Fruit fly (Drosophila melanogaster) whole organism, prepupa: ENCODE measurements around the gene eIF3g1.

Source experiments
- CG10631 ChIP-seq: fragments of 200-800 bp; sonication (Bioruptor generic); optimal IDR thresholded peaks from 2 replicates; lab custom pipeline; 2016; ENCODE audit warnings: missing biosample characterization, missing genetic modification characterization
- CG11294 ChIP-seq: fragments of 200-800 bp; sonication (Bioruptor generic); IDR thresholded peaks from 2 replicates; pipeline ENCODE4 v1.3.6; 2022; ENCODE audit warnings: missing biosample characterization, missing genetic modification characterization
- CG15336 ChIP-seq: fragments of 200-800 bp; sonication (Bioruptor generic); IDR thresholded peaks from 2 replicates; pipeline ENCODE4 v1.3.6; 2022; ENCODE audit warnings: missing biosample characterization, missing genetic modification characterization
- CG16779 ChIP-seq: fragments of 200-800 bp; sonication (Bioruptor generic); optimal IDR thresholded peaks from 3 replicates; lab custom pipeline; 2017; ENCODE audit warnings: missing biosample characterization, mild to moderate bottlenecking, missing genetic modification characterization
- CG3032 ChIP-seq: fragments of 200-800 bp; optimal IDR thresholded peaks from 2 replicates; lab custom pipeline; 2019; ENCODE audit warnings: missing biosample characterization, mild to moderate bottlenecking, missing genetic modification characterization, moderate library complexity
- CG32006 ChIP-seq: fragments of 200-800 bp; sonication (Bioruptor generic); optimal IDR thresholded peaks from 3 replicates; lab custom pipeline; 2017; ENCODE audit warnings: missing biosample characterization, mild to moderate bottlenecking, missing genetic modification characterization
- CG3919 ChIP-seq: fragments of 200-800 bp; sonication (Bioruptor generic); optimal IDR thresholded peaks from 3 replicates; lab custom pipeline; 2016; ENCODE audit warnings: missing biosample characterization, missing genetic modification characterization
- CG4318 ChIP-seq: fragments of 200-800 bp; sonication (Bioruptor generic); optimal IDR thresholded peaks from 3 replicates; lab custom pipeline; 2017; ENCODE audit warnings: missing biosample characterization, mild to moderate bottlenecking, missing genetic modification characterization
- CG6276 ChIP-seq: fragments of 200-800 bp; sonication (Bioruptor generic); optimal IDR thresholded peaks from 2 replicates; lab custom pipeline; 2017; ENCODE audit warnings: missing biosample characterization, mild to moderate bottlenecking, missing genetic modification characterization
- CG6792 ChIP-seq: fragments of 200-800 bp; sonication (Bioruptor generic); optimal IDR thresholded peaks from 3 replicates; lab custom pipeline; 2016; ENCODE audit warnings: missing biosample characterization, missing genetic modification characterization
- CG6808 ChIP-seq: fragments of 200-800 bp; sonication (Bioruptor generic); optimal IDR thresholded peaks from 3 replicates; lab custom pipeline; 2017; ENCODE audit warnings: missing biosample characterization, missing genetic modification characterization, mild to moderate bottlenecking, moderate library complexity, missing genetic modification reagents
- CG6854 ChIP-seq: fragments of 200-800 bp; sonication (Bioruptor generic); optimal IDR thresholded peaks from 2 replicates; lab custom pipeline; 2017; ENCODE audit warnings: missing biosample characterization, mild to moderate bottlenecking, missing genetic modification characterization
- CG7368 ChIP-seq: fragments of 200-800 bp; sonication (Bioruptor generic); optimal IDR thresholded peaks from 3 replicates; lab custom pipeline; 2016; ENCODE audit warnings: missing biosample characterization, missing genetic modification characterization
- CG8119 ChIP-seq: fragments of 200-800 bp; sonication (Bioruptor generic); IDR thresholded peaks from 3 replicates; pipeline ENCODE4 v1.3.6; 2022; ENCODE audit warnings: missing biosample characterization, missing genetic modification characterization
- CG8319 ChIP-seq: fragments of 200-800 bp; sonication (Bioruptor generic); optimal IDR thresholded peaks from 3 replicates; lab custom pipeline; 2016; ENCODE audit warnings: missing biosample characterization, missing genetic modification characterization
- CG8632 ChIP-seq: fragments of 200-800 bp; sonication (Bioruptor generic); optimal IDR thresholded peaks from 3 replicates; lab custom pipeline; 2016; ENCODE audit warnings: missing biosample characterization, missing genetic modification characterization
- Eip78C ChIP-seq: fragments of 200-800 bp; sonication (Bioruptor generic); peaks from one replicate; lab custom pipeline; 2016; ENCODE audit warnings: missing biosample characterization, missing genetic modification characterization
- Eip93F ChIP-seq: fragments of 200-800 bp; sonication (Bioruptor generic); optimal IDR thresholded peaks from 2 replicates; lab custom pipeline; 2016; ENCODE audit warnings: missing biosample characterization, mild to moderate bottlenecking, missing genetic modification characterization
- Ets21C ChIP-seq: fragments of 200-800 bp; sonication (Bioruptor generic); optimal IDR thresholded peaks from 3 replicates; lab custom pipeline; 2016; ENCODE audit warnings: missing biosample characterization, missing genetic modification characterization
- Ets96B ChIP-seq: fragments of 200-800 bp; optimal IDR thresholded peaks from 2 replicates; lab custom pipeline; 2019; ENCODE audit warnings: missing biosample characterization, mild to moderate bottlenecking, missing genetic modification characterization, moderate library complexity
- Gug ChIP-seq: fragments of 200-800 bp; sonication (Bioruptor generic); IDR thresholded peaks from 2 replicates; pipeline ENCODE4 v1.3.6; 2022; ENCODE audit warnings: missing biosample characterization, missing genetic modification characterization
- Hr38 ChIP-seq: sonication (Bioruptor generic); optimal IDR thresholded peaks from 2 replicates; lab custom pipeline; 2016; ENCODE audit warnings: missing biosample characterization, missing genetic modification characterization
- Hr39 ChIP-seq: fragments of 200-800 bp; sonication (Bioruptor generic); optimal IDR thresholded peaks from 2 replicates; lab custom pipeline; 2016; ENCODE audit warnings: missing biosample characterization, missing genetic modification characterization
- Lpt ChIP-seq: fragments of 200-800 bp; sonication (Bioruptor generic); optimal IDR thresholded peaks from 3 replicates; lab custom pipeline; 2016; ENCODE audit warnings: missing biosample characterization, missing genetic modification characterization
- Met ChIP-seq: fragments of 200-800 bp; sonication (Bioruptor generic); optimal IDR thresholded peaks from 3 replicates; lab custom pipeline; 2016; ENCODE audit warnings: missing biosample characterization, missing genetic modification characterization
- OdsH ChIP-seq: fragments of 200-800 bp; sonication (Bioruptor generic); optimal IDR thresholded peaks from 3 replicates; lab custom pipeline; 2016; ENCODE audit warnings: missing biosample characterization, missing genetic modification characterization
- Smox ChIP-seq: fragments of 200-800 bp; sonication (Bioruptor generic); optimal IDR thresholded peaks from 3 replicates; lab custom pipeline; 2016; ENCODE audit warnings: missing biosample characterization, missing genetic modification characterization
- Sox14 ChIP-seq: fragments of 200-800 bp; sonication (Bioruptor generic); optimal IDR thresholded peaks from 3 replicates; lab custom pipeline; 2016; ENCODE audit warnings: missing biosample characterization, missing genetic modification characterization
- Sox15 ChIP-seq: fragments of 200-800 bp; sonication (Bioruptor generic); optimal IDR thresholded peaks from 3 replicates; lab custom pipeline; 2016; ENCODE audit warnings: missing biosample characterization, missing genetic modification characterization
- acj6 ChIP-seq: fragments of 200-800 bp; sonication (Bioruptor generic); optimal IDR thresholded peaks from 3 replicates; lab custom pipeline; 2016; ENCODE audit warnings: missing biosample characterization, missing genetic modification characterization
- cyc ChIP-seq: fragments of 200-800 bp; sonication (Bioruptor generic); optimal IDR thresholded peaks from 3 replicates; lab custom pipeline; 2016; ENCODE audit warnings: missing biosample characterization, missing genetic modification characterization
- fd59A ChIP-seq: fragments of 200-800 bp; sonication (Bioruptor generic); optimal IDR thresholded peaks from 2 replicates; lab custom pipeline; 2017; ENCODE audit warnings: missing biosample characterization, mild to moderate bottlenecking, missing genetic modification characterization, missing genetic modification reagents
- fd85E ChIP-seq: fragments of 200-800 bp; sonication (Bioruptor generic); optimal IDR thresholded peaks from 3 replicates; lab custom pipeline; 2016; ENCODE audit warnings: missing biosample characterization, missing genetic modification characterization
- fkh ChIP-seq: fragments of 200-800 bp; sonication (Bioruptor generic); optimal IDR thresholded peaks from 3 replicates; lab custom pipeline; 2017; ENCODE audit warnings: missing biosample characterization, mild to moderate bottlenecking, missing genetic modification characterization, moderate library complexity
- lz ChIP-seq: fragments of 200-800 bp; sonication (Bioruptor generic); optimal IDR thresholded peaks from 3 replicates; lab custom pipeline; 2016; ENCODE audit warnings: missing biosample characterization, missing genetic modification characterization
- pdm3 ChIP-seq: fragments of 200-800 bp; sonication (Bioruptor generic); optimal IDR thresholded peaks from 3 replicates; lab custom pipeline; 2016; ENCODE audit warnings: missing biosample characterization, missing genetic modification characterization
- salr ChIP-seq, 2 experiments: fragments of 200-800 bp; sonication (Bioruptor generic); optimal IDR thresholded peaks; 3 replicates each; lab custom pipeline; 2016 to 2018; ENCODE audit warnings: missing biosample characterization in 2 of 2, missing genetic modification characterization in 2 of 2, mild to moderate bottlenecking in 1 of 2
- spab ChIP-seq: fragments of 200-800 bp; sonication (Bioruptor generic); optimal IDR thresholded peaks from 2 replicates; lab custom pipeline; 2017; ENCODE audit warnings: missing biosample characterization, mild to moderate bottlenecking, missing genetic modification characterization, missing genetic modification reagents
- ss ChIP-seq, 2 experiments: fragments of 200-800 bp; sonication (Bioruptor generic); optimal IDR thresholded peaks; 2 replicates in 1 of 2; 3 replicates in 1 of 2; lab custom pipeline; 2017 to 2018; ENCODE audit warnings: mild to moderate bottlenecking in 2 of 2, missing biosample characterization in 2 of 2, missing genetic modification characterization in 2 of 2, moderate library complexity in 1 of 2
- svp ChIP-seq: fragments of 200-800 bp; sonication (Bioruptor generic); peaks from one replicate; lab custom pipeline; 2016; ENCODE audit warnings: missing biosample characterization, missing genetic modification characterization

Gene eIF3g1

DNA sequence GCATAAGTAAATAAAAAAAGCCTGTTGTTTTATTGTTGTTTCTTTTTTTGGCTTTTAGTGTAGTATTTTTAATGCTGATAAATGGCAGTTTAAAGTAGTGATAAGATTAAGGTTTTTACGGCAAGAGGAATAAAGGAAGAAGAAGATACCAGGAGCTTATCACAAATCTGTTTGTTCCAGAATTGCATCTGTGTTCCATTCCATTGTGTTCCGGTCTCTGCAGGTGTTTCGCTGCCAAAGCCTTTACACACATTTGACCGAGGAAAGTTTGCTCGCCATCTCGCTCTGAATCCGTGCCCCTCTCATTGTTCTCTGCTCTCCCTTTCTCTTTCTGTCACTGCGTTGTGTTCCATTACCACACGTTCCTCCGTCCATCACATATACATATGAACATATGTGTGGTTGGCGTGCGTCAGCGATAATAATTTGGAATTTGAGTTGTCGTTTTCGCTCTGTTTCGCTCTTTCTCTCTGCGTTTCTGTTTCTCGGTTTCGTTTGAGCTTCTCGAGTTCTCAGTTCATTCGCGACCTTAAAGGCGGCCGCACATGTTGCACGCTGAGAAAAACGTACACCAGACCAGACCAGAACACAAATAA is 48.2 kb upstream of the eIF3g1 start (continued):
- TF ChIP-seq Ets96B (no peak), CG4318 (GFP tag; lab: Kevin White, UChicago) (no peak), Gug (GFP tag; lab: Robert Waterston, UW) (no peak), OdsH (GFP tag; lab: Kevin White, UChicago) (no peak), CG11294 (GFP tag; lab: Robert Waterston, UW) (no peak), CG10631 (GFP tag; lab: Kevin White, UChicago) (no peak), Smox (GFP tag; lab: Kevin White, UChicago) (no peak), CG6854 (GFP tag; lab: Kevin White, UChicago) (peak; percentile 39), CG6792 (GFP tag; lab: Kevin White, UChicago) (no peak), Ets21C (no peak), cyc (GFP tag; lab: Kevin White, UChicago) (no peak), CG15336 (peak; percentile 42; the same call in 1 of the 2 replicates), Eip93F (GFP tag; lab: Kevin White, UChicago) (no peak), salr (GFP tag; optimal IDR thresholded peaks at IDR 0.05; lab: Kevin White, UChicago) (no peak), Met (peak; percentile 43), acj6 (GFP tag; lab: Kevin White, UChicago) (no peak), svp (GFP tag; lab: Kevin White, UChicago) (peak; percentile 88), CG8632 (GFP tag; lab: Kevin White, UChicago) (no peak), fd85E (GFP tag; lab: Kevin White, UChicago) (no peak), CG3919 (GFP tag; lab: Kevin White, UChicago) (peak; percentile 28), Sox14 (peak; percentile 78), CG16779 (tag; lab: Kevin White, UChicago) (peak; percentile 17), CG8319 (no peak), lz (GFP tag; lab: Kevin White, UChicago) (no peak), fkh (GFP tag; lab: Kevin White, UChicago) (peak; percentile 39), CG6808 (peak; percentile 49), CG3032 (tag; lab: Kevin White, UChicago) (peak; percentile 2), Sox15 (no peak), Hr38 (GFP tag; lab: Kevin White, UChicago) (no peak), Lpt (GFP tag; lab: Kevin White, UChicago) (no peak)

dm6 chrX:2657220-2657619 is 47.1 kb upstream of the eIF3g1 start:
- TF ChIP-seq spab (no peak), Sox15 (no peak), Gug (GFP tag; lab: Robert Waterston, UW) (no peak), CG8119 (GFP tag; lab: Robert Waterston, UW) (no peak), CG6276 (GFP tag; lab: Kevin White, UChicago) (no peak), Hr39 (GFP tag; lab: Kevin White, UChicago) (no peak), pdm3 (GFP tag; lab: Kevin White, UChicago) (no peak), Ets21C (no peak), Lpt (GFP tag; lab: Kevin White, UChicago) (no peak), ss (GFP tag; optimal IDR thresholded peaks at IDR 0.05; lab: Kevin White, UChicago) (peak in 1 of 2 experiments; percentile 18), acj6 (GFP tag; lab: Kevin White, UChicago) (no peak), fd59A (no peak), Eip93F (GFP tag; lab: Kevin White, UChicago) (no peak), CG4318 (GFP tag; lab: Kevin White, UChicago) (no peak), svp (GFP tag; lab: Kevin White, UChicago) (peak; percentile 49), cyc (GFP tag; lab: Kevin White, UChicago) (no peak), CG32006 (GFP tag; lab: Kevin White, UChicago) (no peak), CG6808 (no peak), Eip78C (peak; percentile 17), CG7368 (GFP tag; lab: Kevin White, UChicago) (no peak), fd85E (GFP tag; lab: Kevin White, UChicago) (no peak)
- TF ChIP-seq, all 60 proteins: peak for 3
